Fruit fly (Drosophila melanogaster) whole organism, embryonic: Measurements from ENCODE around the gene Atg5.

Source experiments
- Antp ChIP-seq: fragments of 200-800 bp; sonication (Bioruptor generic); optimal IDR thresholded peaks from 3 replicates; lab custom pipeline; 2016; ENCODE audit warnings: missing biosample characterization, missing genetic modification characterization
- Blimp-1 ChIP-seq: fragments of 200-800 bp; sonication (Bioruptor generic); optimal IDR thresholded peaks from 3 replicates; lab custom pipeline; 2018; ENCODE audit warnings: missing biosample characterization, missing genetic modification characterization, mild to moderate bottlenecking, moderate library complexity, missing genetic modification reagents
- CG10321 ChIP-seq: fragments of 200-800 bp; sonication (Bioruptor generic); IDR thresholded peaks from 2 replicates; pipeline ENCODE4 v1.3.6; 2022; ENCODE audit warnings: missing biosample characterization, missing genetic modification characterization
- CG10366 ChIP-seq: fragments of 200-800 bp; sonication (Bioruptor generic); IDR thresholded peaks from 2 replicates; pipeline ENCODE4 v1.3.6; 2022; ENCODE audit warnings: missing biosample characterization, missing genetic modification characterization
- CG12391 ChIP-seq: fragments of 200-800 bp; sonication (Bioruptor generic); optimal IDR thresholded peaks from 3 replicates; lab custom pipeline; 2018; ENCODE audit warnings: missing biosample characterization, mild to moderate bottlenecking, missing genetic modification characterization, moderate library complexity
- CG12659 ChIP-seq: fragments of 200-800 bp; sonication (Bioruptor generic); optimal IDR thresholded peaks from 3 replicates; lab custom pipeline; 2017; ENCODE audit warnings: mild to moderate bottlenecking, missing biosample characterization, missing genetic modification reagents, missing genetic modification characterization
- CG13287 ChIP-seq: fragments of 200-800 bp; sonication (Bioruptor generic); IDR thresholded peaks from 2 replicates; pipeline ENCODE4 v1.3.6; 2022; ENCODE audit warnings: missing biosample characterization, missing genetic modification characterization; ENCODE audit not compliant: partially characterized antibody
- CG14860 ChIP-seq: fragments of 200-800 bp; sonication (Bioruptor generic); IDR thresholded peaks from 3 replicates; pipeline ENCODE4 v1.3.6; 2022; ENCODE audit warnings: missing biosample characterization, missing genetic modification characterization; ENCODE audit not compliant: partially characterized antibody
- CG16815 ChIP-seq: fragments of 200-800 bp; sonication (Bioruptor generic); optimal IDR thresholded peaks from 3 replicates; lab custom pipeline; 2017; ENCODE audit warnings: missing biosample characterization, mild to moderate bottlenecking, missing genetic modification characterization
- CG16863 ChIP-seq: fragments of 200-800 bp; sonication (Bioruptor generic); optimal IDR thresholded peaks from 3 replicates; lab custom pipeline; 2016; ENCODE audit warnings: missing biosample characterization, missing genetic modification characterization
- CG17361 ChIP-seq: fragments of 200-800 bp; sonication (Bioruptor generic); IDR thresholded peaks from 3 replicates; pipeline ENCODE4 v1.3.6; 2022; ENCODE audit warnings: missing biosample characterization, missing genetic modification characterization
- CG18011 ChIP-seq: fragments of 200-800 bp; sonication (Bioruptor generic); optimal IDR thresholded peaks from 2 replicates; lab custom pipeline; 2017; ENCODE audit warnings: missing biosample characterization, missing genetic modification characterization, mild to moderate bottlenecking, moderate library complexity, missing genotype
- CG1832 ChIP-seq: fragments of 200-800 bp; sonication (Bioruptor generic); optimal IDR thresholded peaks from 2 replicates; lab custom pipeline; 2017; ENCODE audit warnings: missing biosample characterization, mild to moderate bottlenecking, missing genetic modification characterization, inconsistent platforms
- CG30431 ChIP-seq: fragments of 200-800 bp; sonication (Bioruptor generic); optimal IDR thresholded peaks from 2 replicates; lab custom pipeline; 2017; ENCODE audit warnings: missing biosample characterization, missing genetic modification characterization
- CG31441 ChIP-seq: fragments of 200-800 bp; sonication (Bioruptor generic); IDR thresholded peaks from 2 replicates; pipeline ENCODE4 v1.3.6; 2022; ENCODE audit warnings: missing biosample characterization, missing genetic modification characterization
- CG4404 ChIP-seq: fragments of 200-800 bp; sonication (Bioruptor generic); IDR thresholded peaks from 2 replicates; pipeline ENCODE4 v1.3.6; 2022; ENCODE audit warnings: missing biosample characterization, missing genetic modification characterization
- CG6854 ChIP-seq: fragments of 200-800 bp; sonication (Bioruptor generic); optimal IDR thresholded peaks from 3 replicates; lab custom pipeline; 2017; ENCODE audit warnings: missing biosample characterization, mild to moderate bottlenecking, missing genetic modification characterization
- CG8290 ChIP-seq, 3 experiments: fragments of 200-800 bp; sonication (Bioruptor generic); optimal IDR thresholded peaks; 2 replicates each; lab custom pipeline; 2016 to 2019; ENCODE audit warnings: missing biosample characterization in 3 of 3, missing genetic modification characterization in 3 of 3, mild to moderate bottlenecking in 2 of 3, moderate library complexity in 1 of 3
- CG8359 ChIP-seq: fragments of 200-800 bp; sonication (Bioruptor generic); optimal IDR thresholded peaks from 2 replicates; lab custom pipeline; 2017; ENCODE audit warnings: missing biosample characterization, mild to moderate bottlenecking, missing genetic modification characterization, borderline replicate concordance
- CG8478 ChIP-seq: fragments of >200 bp; optimal IDR thresholded peaks from 2 replicates; lab custom pipeline; 2018
- CG8944 ChIP-seq: fragments of 200-800 bp; sonication (Bioruptor generic); optimal IDR thresholded peaks from 3 replicates; lab custom pipeline; 2016; ENCODE audit warnings: missing biosample characterization, missing genetic modification characterization
- CG9817 ChIP-seq: fragments of 200-800 bp; sonication (Bioruptor generic); optimal IDR thresholded peaks from 2 replicates; lab custom pipeline; 2018; ENCODE audit warnings: missing biosample characterization, mild to moderate bottlenecking, missing genetic modification characterization, moderate library complexity
- CoRest ChIP-seq: fragments of 200-800 bp; sonication (Bioruptor generic); optimal IDR thresholded peaks from 3 replicates; lab custom pipeline; 2018; ENCODE audit warnings: missing biosample characterization, mild to moderate bottlenecking, missing genetic modification characterization, moderate library complexity
- Hey ChIP-seq: fragments of 200-800 bp; sonication (Bioruptor generic); optimal IDR thresholded peaks from 3 replicates; lab custom pipeline; 2018; ENCODE audit warnings: missing biosample characterization, mild to moderate bottlenecking, missing genetic modification characterization
- Hmr ChIP-seq: fragments of 200-800 bp; sonication (Bioruptor generic); optimal IDR thresholded peaks from 3 replicates; lab custom pipeline; 2017; ENCODE audit warnings: mild to moderate bottlenecking, missing biosample characterization, missing genetic modification reagents, missing genetic modification characterization
- Lpt ChIP-seq: fragments of >200 bp; optimal IDR thresholded peaks from 2 replicates; lab custom pipeline; 2018; ENCODE audit warnings: missing biosample characterization, missing genetic modification characterization
- Meics ChIP-seq: fragments of 200-800 bp; sonication (Bioruptor generic); optimal IDR thresholded peaks from 2 replicates; lab custom pipeline; 2017; ENCODE audit warnings: missing biosample characterization, mild to moderate bottlenecking, missing genetic modification characterization
- Myb ChIP-seq: fragments of 200-800 bp; sonication (Bioruptor generic); optimal IDR thresholded peaks from 2 replicates; lab custom pipeline; 2016; ENCODE audit warnings: missing biosample characterization, missing genetic modification characterization
- Rfx ChIP-seq: fragments of 200-800 bp; sonication (Bioruptor generic); IDR thresholded peaks from 2 replicates; pipeline ENCODE4 v1.3.6; 2022; ENCODE audit warnings: missing biosample characterization, missing genetic modification characterization
- Rx ChIP-seq: fragments of 200-800 bp; sonication (Bioruptor generic); IDR thresholded peaks from 2 replicates; pipeline ENCODE4 v1.3.6; 2022; ENCODE audit warnings: missing biosample characterization, missing genetic modification characterization
- Stat92E ChIP-seq, 3 experiments: fragments of >200 bp in 2 of 3; fragments of 200-800 bp in 1 of 3; sonication (Bioruptor generic) in 1 of 3; optimal IDR thresholded peaks; 2 replicates each; lab custom pipeline; 2017 to 2019; ENCODE audit warnings: missing biosample characterization in 3 of 3, missing genetic modification characterization in 3 of 3, mild to moderate bottlenecking in 1 of 3, moderate library complexity in 1 of 3
- btn ChIP-seq: fragments of 200-800 bp; sonication (Bioruptor generic); optimal IDR thresholded peaks from 2 replicates; lab custom pipeline; 2016; ENCODE audit warnings: missing biosample characterization, missing genetic modification characterization
- crol ChIP-seq: fragments of 200-800 bp; sonication (Bioruptor generic); IDR thresholded peaks from 2 replicates; pipeline ENCODE4 v1.3.6; 2022; ENCODE audit warnings: missing biosample characterization, missing genetic modification characterization
- en ChIP-seq: fragments of 200-800 bp; sonication (Bioruptor generic); optimal IDR thresholded peaks from 2 replicates; lab custom pipeline; 2016; ENCODE audit warnings: missing biosample characterization, missing genetic modification characterization
- gce ChIP-seq: fragments of 200-800 bp; sonication (Bioruptor generic); IDR thresholded peaks from 3 replicates; pipeline ENCODE4 v1.3.6; 2022; ENCODE audit warnings: missing biosample characterization, missing genetic modification characterization
- ham ChIP-seq: fragments of 200-800 bp; sonication (Bioruptor generic); IDR thresholded peaks from 2 replicates; pipeline ENCODE4 v1.3.6; 2022; ENCODE audit warnings: missing biosample characterization, missing genetic modification characterization
- jing ChIP-seq: fragments of 200-800 bp; sonication (Bioruptor generic); optimal IDR thresholded peaks from 2 replicates; lab custom pipeline; 2018; ENCODE audit warnings: missing biosample characterization, mild to moderate bottlenecking, missing genetic modification characterization
- jumu ChIP-seq: fragments of 200-800 bp; sonication (Bioruptor generic); optimal IDR thresholded peaks from 3 replicates; lab custom pipeline; 2016; ENCODE audit warnings: missing biosample characterization, missing genetic modification characterization
- lov ChIP-seq, 2 experiments: fragments of 200-800 bp in 1 of 2; fragments of >200 bp in 1 of 2; sonication (Bioruptor generic) in 1 of 2; IDR thresholded peaks in 1 of 2; optimal IDR thresholded peaks in 1 of 2; 2 replicates in 1 of 2; 3 replicates in 1 of 2; pipeline versions ENCODE4 v1.3.6 to Lab custom; 2017 to 2022; ENCODE audit warnings: missing biosample characterization in 1 of 2, missing genetic modification characterization in 1 of 2
- nmo ChIP-seq: fragments of 200-800 bp; sonication (Bioruptor generic); optimal IDR thresholded peaks from 2 replicates; lab custom pipeline; 2018; ENCODE audit warnings: missing biosample characterization, mild to moderate bottlenecking, missing genetic modification characterization, moderate library complexity
- otp ChIP-seq: fragments of 200-800 bp; sonication (Bioruptor generic); IDR thresholded peaks from 3 replicates; pipeline ENCODE4, ENCODE4 v1.3.6; 2022; ENCODE audit warnings: missing biosample characterization, missing genetic modification characterization
- shn ChIP-seq: fragments of 200-800 bp; sonication (Bioruptor generic); optimal IDR thresholded peaks from 3 replicates; lab custom pipeline; 2016; ENCODE audit warnings: missing biosample characterization, missing genetic modification characterization
- sisA ChIP-seq: fragments of 200-800 bp; sonication (Bioruptor generic); IDR thresholded peaks from 2 replicates; pipeline ENCODE4 v1.3.6; 2022; ENCODE audit warnings: missing biosample characterization, missing genetic modification characterization
- slbo ChIP-seq: fragments of 200-800 bp; sonication (Bioruptor generic); IDR thresholded peaks from 2 replicates; pipeline ENCODE4 v1.3.6; 2022; ENCODE audit warnings: missing biosample characterization, missing genetic modification characterization
- tgo ChIP-seq: fragments of 200-800 bp; sonication (Bioruptor generic); IDR thresholded peaks from 3 replicates; pipeline ENCODE4 v1.3.6; 2022; ENCODE audit warnings: missing biosample characterization, missing genetic modification characterization
- toy ChIP-seq: fragments of 200-800 bp; sonication (Bioruptor generic); IDR thresholded peaks from 2 replicates; pipeline ENCODE4 v1.3.6; 2022; ENCODE audit warnings: missing biosample characterization, missing genetic modification characterization
- usp ChIP-seq: fragments of >200 bp; optimal IDR thresholded peaks from 2 replicates; lab custom pipeline; 2017; ENCODE audit warnings: missing biosample characterization, missing genetic modification characterization
- zen2 ChIP-seq: fragments of 200-800 bp; sonication (Bioruptor generic); IDR thresholded peaks from 3 replicates; pipeline ENCODE4 v1.3.6; 2022; ENCODE audit warnings: missing biosample characterization, missing genetic modification characterization; ENCODE audit not compliant: partially characterized antibody
- zfh1 ChIP-seq: fragments of 200-800 bp; sonication (Bioruptor generic); IDR thresholded peaks from 3 replicates; pipeline ENCODE4 v1.3.6; 2022; ENCODE audit warnings: missing biosample characterization, missing genetic modification characterization
- zfh2 ChIP-seq: fragments of 200-800 bp; sonication (Bioruptor generic); optimal IDR thresholded peaks from 2 replicates; lab custom pipeline; 2016; ENCODE audit warnings: missing biosample characterization, missing genetic modification characterization

Gene Atg5

dm6 chrX:7300356-7300721, 23.2 kb downstream of the Atg5 start (continued):
- TF ChIP-seq en, result no peak
- no peak for TF ChIP-seq CG14860 (GFP tag; lab: Robert Waterston, UW)
- peak; percentile 34 for TF ChIP-seq Blimp-1 (GFP tag; lab: Kevin White, UChicago)
- no peak for TF ChIP-seq Hey
- no peak for TF ChIP-seq CG16815
- 0 out of 2 replicates have a peak, but pooled peaks have one; percentile 8 for TF ChIP-seq CG31441 (GFP tag; lab: Robert Waterston, UW)
- 0 out of 3 replicates have a peak, but pooled peaks have one; percentile 29 for TF ChIP-seq zfh1 (GFP tag; lab: Robert Waterston, UW)
- peak; percentile 11 for TF ChIP-seq CG9817
- no peak for TF ChIP-seq CG8944 (GFP tag; lab: Kevin White, UChicago)
- TF ChIP-seq Rx (GFP tag; lab: Robert Waterston, UW), result 0 out of 2 replicates have a peak, but pooled peaks have one; percentile 3
- TF ChIP-seq CG30431, result no peak
- TF ChIP-seq toy (GFP tag; lab: Robert Waterston, UW), result 0 out of 2 replicates have a peak, but pooled peaks have one; percentile 34
- TF ChIP-seq gce (GFP tag; lab: Robert Waterston, UW), result 0 out of 3 replicates have a peak, but pooled peaks have one; percentile 17
- TF ChIP-seq usp (GFP tag; lab: Kevin White, UChicago), result no peak
- no peak for TF ChIP-seq CG6854 (GFP tag; lab: Kevin White, UChicago)
- TF ChIP-seq Antp, result no peak
- peak; percentile 48; the same call in 1 of the 3 replicates for TF ChIP-seq CG17361 (GFP tag; lab: Robert Waterston, UW)
- TF ChIP-seq CG8290 (GFP tag; optimal IDR thresholded peaks at IDR 0.05; lab: Kevin White, UChicago), result no peak
- TF ChIP-seq CG8290 (tag; optimal IDR thresholded peaks at IDR 0.05; lab: Kevin White, UChicago), result peak in 1 of 2 experiments; percentile 59
- TF ChIP-seq slbo (GFP tag; lab: Robert Waterston, UW), result 0 out of 2 replicates have a peak, but pooled peaks have one; percentile 15
- no peak for TF ChIP-seq btn
- TF ChIP-seq Myb, result peak; percentile 8
- TF ChIP-seq CG10366, result 0 out of 2 replicates have a peak, but pooled peaks have one; percentile 7
- no peak for TF ChIP-seq CG4404 (GFP tag; lab: Robert Waterston, UW)
- TF ChIP-seq CG10321 (GFP tag; lab: Robert Waterston, UW), result 0 out of 2 replicates have a peak, but pooled peaks have one; percentile 5
- TF ChIP-seq jing (GFP tag; lab: Kevin White, UChicago), result no peak
- peak; percentile 25 for TF ChIP-seq CG1832 (GFP tag; lab: Kevin White, UChicago)
- no peak for TF ChIP-seq Stat92E (GFP tag; optimal IDR thresholded peaks at IDR 0.05; lab: Kevin White, UChicago)
- 0 out of 3 replicates have a peak, but pooled peaks have one; percentile 16 for TF ChIP-seq tgo (GFP tag; lab: Robert Waterston, UW)
- peak; percentile 9 for TF ChIP-seq jumu (GFP tag; lab: Kevin White, UChicago)
- TF ChIP-seq Rfx (GFP tag; lab: Robert Waterston, UW), result peak; percentile 48
- TF ChIP-seq sisA (GFP tag; lab: Robert Waterston, UW), result no peak
- TF ChIP-seq CG18011 (GFP tag; lab: Kevin White, UChicago), result no peak
- no peak for TF ChIP-seq CG8359 (GFP tag; lab: Kevin White, UChicago)
- no peak for TF ChIP-seq CG13287 (GFP tag; lab: Robert Waterston, UW)
- no peak for TF ChIP-seq Hmr (GFP tag; lab: Kevin White, UChicago)
- 0 out of 3 replicates have a peak, but pooled peaks have one; percentile 48 for TF ChIP-seq otp
- no peak for TF ChIP-seq lov (optimal IDR thresholded peaks at IDR 0.05; lab: Kevin White, UChicago)
- TF ChIP-seq lov (GFP tag; IDR thresholded peaks at IDR 0.05; lab: Robert Waterston, UW), result no peak
- no peak for TF ChIP-seq ham (GFP tag; lab: Robert Waterston, UW)
- peak; percentile 97 for TF ChIP-seq crol (GFP tag; lab: Robert Waterston, UW)
- TF ChIP-seq zen2 (GFP tag; lab: Robert Waterston, UW), result no peak
- peak; percentile 19 for TF ChIP-seq Meics (GFP tag; lab: Kevin White, UChicago)
- TF ChIP-seq CG8478 (lab: Kevin White, UChicago), result no peak
- peak; percentile 5 for TF ChIP-seq CG12391 (tag; lab: Kevin White, UChicago)
- no peak for TF ChIP-seq Lpt (GFP tag; lab: Kevin White, UChicago)
- TF ChIP-seq CG16863 (GFP tag; lab: Kevin White, UChicago), result peak; percentile 22
- peak; percentile 4 for TF ChIP-seq zfh2 (GFP tag; lab: Kevin White, UChicago)
- TF ChIP-seq CoRest (tag; lab: Kevin White, UChicago), result peak; percentile 4
- no peak for TF ChIP-seq nmo (GFP tag; lab: Kevin White, UChicago)
- no peak for TF ChIP-seq shn
- TF ChIP-seq CG12659, result peak; percentile 9
